Worm (Caenorhabditis elegans): ENCODE results near the gene smrc-1.

smrc-1 gene

DNA sequence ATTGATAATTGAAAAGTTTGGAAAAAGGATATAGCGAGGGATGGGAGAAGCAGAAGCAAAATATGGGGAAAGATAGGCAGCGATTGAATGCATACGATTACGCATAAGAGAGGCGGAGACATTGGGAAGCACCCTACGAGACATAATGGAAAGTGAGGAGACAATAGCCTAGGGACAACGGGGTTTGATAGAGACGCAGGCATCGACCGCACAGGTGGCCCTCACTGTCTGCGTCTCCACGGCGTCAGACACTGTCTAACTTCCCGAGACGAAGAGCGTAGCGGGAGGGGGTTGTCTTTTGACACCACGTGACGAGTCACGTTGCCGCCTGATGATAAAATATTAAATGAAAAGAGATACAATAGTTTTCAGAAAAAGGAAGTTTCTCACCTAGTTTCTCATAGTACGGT, 30.3 kb downstream of the smrc-1 start (continued):
- TF ChIP-seq unc-120 (tag; optimal IDR thresholded peaks at IDR 0.05; ENCODE audit: poor library complexity, severe bottlenecking) (peak; percentile 45), snpc-4 (tag; optimal IDR thresholded peaks at IDR 0.05) (no peak), unc-62 (GFP tag; optimal IDR thresholded peaks at IDR 0.05) (peak; percentile 17), flh-1 (GFP tag; optimal IDR thresholded peaks at IDR 0.05) (no peak), cnd-1 (tag; optimal IDR thresholded peaks at IDR 0.05) (peak; percentile 61), ceh-39 (tag; optimal IDR thresholded peaks at IDR 0.05) (no peak), lsy-2 (tag; optimal IDR thresholded peaks at IDR 0.05) (peak; percentile 37)

DNA sequence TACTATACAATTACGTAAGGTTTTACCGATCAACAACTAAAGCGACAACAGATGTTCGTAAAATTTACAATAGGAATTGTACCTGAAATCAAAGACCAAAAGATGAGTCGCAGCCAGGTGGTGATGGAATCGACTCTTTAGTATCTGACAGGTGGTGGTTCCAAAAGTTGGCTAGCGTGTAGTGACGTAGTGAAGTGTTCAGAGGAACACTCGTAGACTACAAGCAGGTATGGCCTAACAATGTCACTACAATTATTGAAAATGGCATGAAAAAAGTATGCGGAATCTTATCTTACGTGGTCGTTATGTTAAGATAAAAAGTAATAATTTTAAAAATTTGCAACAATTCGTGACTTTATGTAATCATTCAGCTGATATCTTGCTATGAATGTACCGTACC, 30.7 kb downstream of the smrc-1 start:
- TF ChIP-seq zip-8 (tag; optimal IDR thresholded peaks at IDR 0.05) (no peak), nhr-12 (tag; optimal IDR thresholded peaks at IDR 0.05) (peak; percentile 52)

DNA sequence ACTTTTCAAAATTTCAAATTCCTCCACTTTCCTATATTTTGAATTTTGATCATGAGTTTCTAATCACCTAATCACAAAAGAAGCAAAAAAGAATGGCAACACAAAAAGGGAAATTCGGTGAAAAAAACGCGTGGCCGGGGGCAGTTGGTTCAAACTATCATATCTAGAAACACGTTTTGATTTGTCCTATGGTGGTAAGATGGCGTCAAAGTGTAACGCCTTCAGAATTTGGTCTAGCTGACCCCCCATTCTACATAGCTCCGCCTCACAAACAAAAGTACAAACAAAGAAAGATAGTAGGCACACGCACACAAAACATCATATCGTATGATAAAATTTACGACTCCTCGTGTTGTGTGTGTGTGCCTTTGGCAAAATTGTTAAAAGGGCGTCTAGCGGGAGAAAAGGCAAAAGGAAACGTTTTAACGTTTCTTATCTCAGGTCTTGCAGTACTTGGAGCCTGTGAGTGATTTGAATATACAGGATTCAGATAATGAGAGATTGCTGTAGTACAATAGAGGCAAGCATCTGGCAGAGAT, 31.3 kb downstream of the smrc-1 start:
- TF ChIP-seq unc-39 (tag; optimal IDR thresholded peaks at IDR 0.05) (no peak), sem-2 (GFP tag; optimal IDR thresholded peaks at IDR 0.05) (no peak), nhr-237 (tag; optimal IDR thresholded peaks at IDR 0.05) (no peak), mab-5 (tag; optimal IDR thresholded peaks at IDR 0.05) (no peak), nhr-28 (tag; optimal IDR thresholded peaks at IDR 0.05) (no peak), lin-32 (GFP tag; optimal IDR thresholded peaks at IDR 0.05) (no peak), nhr-2 (tag; optimal IDR thresholded peaks at IDR 0.05) (no peak), blmp-1 (tag; optimal IDR thresholded peaks at IDR 0.05) (no peak), mep-1 (tag; optimal IDR thresholded peaks at IDR 0.05) (no peak)

DNA sequence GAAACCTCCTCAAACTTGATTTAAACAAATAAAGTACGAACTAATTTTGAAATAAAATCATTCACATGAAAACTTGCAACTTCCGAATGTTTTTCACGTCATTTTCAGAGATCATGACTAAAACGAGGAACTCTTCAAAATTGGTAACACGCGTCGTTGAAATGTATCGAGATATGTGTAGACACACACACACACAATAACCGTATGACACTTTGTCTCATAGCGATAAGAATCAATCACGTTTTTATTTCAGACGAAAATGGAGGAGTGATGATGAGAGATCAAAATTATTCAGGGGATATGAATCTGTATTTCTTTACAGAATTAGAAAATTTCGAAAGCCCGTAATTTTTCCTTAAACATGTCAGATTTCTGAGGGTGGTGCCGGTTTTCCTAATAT, 32.0 kb downstream of the smrc-1 start:
- TF ChIP-seq ces-1 (GFP tag; optimal IDR thresholded peaks at IDR 0.05), result no peak
- TF ChIP-seq nhr-237 (tag; optimal IDR thresholded peaks at IDR 0.05), result no peak
- TF ChIP-seq zip-8 (tag; optimal IDR thresholded peaks at IDR 0.05), result no peak
- no peak for TF ChIP-seq ceh-83 (GFP tag; optimal IDR thresholded peaks at IDR 0.05)

DNA sequence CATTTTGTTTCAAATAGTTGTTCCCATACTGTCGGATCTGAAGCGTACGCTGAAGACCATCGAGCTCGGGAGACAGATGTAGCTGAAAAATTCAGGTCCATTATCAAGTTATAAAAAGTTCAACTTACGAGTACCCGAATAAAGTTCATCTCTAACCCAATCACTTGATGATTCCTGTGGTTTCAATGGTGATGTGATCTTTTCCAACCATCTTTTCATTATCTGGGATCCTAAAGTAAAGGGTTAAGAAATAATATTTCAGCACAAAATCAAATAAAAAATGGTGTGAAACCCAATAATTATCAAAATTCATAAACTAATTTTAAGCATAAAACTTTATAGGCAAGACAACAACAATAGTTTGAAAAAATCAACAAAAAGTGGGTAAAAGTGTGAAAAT, 36.5 kb downstream of the smrc-1 start, which contains the start of gene C05D11.8:
Gene C05D11.8 (minus strand): TSS at position 101 of the 400 bp plus-strand sequence.
- TF ChIP-seq lsy-2 (tag; optimal IDR thresholded peaks at IDR 0.05), result no peak
- TF ChIP-seq flh-1 (GFP tag; optimal IDR thresholded peaks at IDR 0.05), result no peak
- TF ChIP-seq nhr-12 (tag; optimal IDR thresholded peaks at IDR 0.05), result no peak
- no peak for TF ChIP-seq elt-3 (tag; optimal IDR thresholded peaks at IDR 0.05)
- TF ChIP-seq M03D4.4 (tag; optimal IDR thresholded peaks at IDR 0.05), result no peak
- no peak for TF ChIP-seq pha-4 (tag; optimal IDR thresholded peaks at IDR 0.05)
- no peak for TF ChIP-seq mep-1 (tag; optimal IDR thresholded peaks at IDR 0.05)

DNA sequence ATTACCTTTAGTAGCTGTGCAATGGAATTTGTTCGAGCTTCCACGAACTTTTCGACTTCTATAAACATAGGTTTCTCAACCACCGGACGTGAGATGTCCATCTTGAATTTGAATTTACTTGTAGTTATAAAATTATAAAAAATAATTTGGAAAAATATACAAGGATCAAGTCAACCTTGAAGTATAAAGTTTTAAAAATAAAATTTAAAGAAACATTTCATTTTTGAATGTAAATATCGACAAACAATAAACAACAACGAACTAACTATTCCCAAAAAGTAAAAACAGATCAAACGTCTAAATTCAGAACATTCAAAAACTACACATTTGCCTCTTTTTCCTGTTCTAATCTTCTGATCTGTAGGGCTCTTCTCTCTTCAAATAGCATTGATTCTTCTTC, 40.1 kb downstream of the smrc-1 start, which contains the start of gene popl-1:
Gene popl-1 (minus strand): TSS at position 101 of the 400 bp plus-strand sequence.
- TF ChIP-seq nhr-12 (tag; optimal IDR thresholded peaks at IDR 0.05) (no peak), pha-4 (tag; optimal IDR thresholded peaks at IDR 0.05) (no peak), nhr-2 (tag; optimal IDR thresholded peaks at IDR 0.05) (no peak), lin-32 (GFP tag; optimal IDR thresholded peaks at IDR 0.05) (no peak), unc-62 (GFP tag; optimal IDR thresholded peaks at IDR 0.05) (no peak), zip-8 (tag; optimal IDR thresholded peaks at IDR 0.05) (no peak), ham-2 (GFP tag; optimal IDR thresholded peaks at IDR 0.05) (no peak), ztf-11 (tag; optimal IDR thresholded peaks at IDR 0.05) (no peak), lsy-2 (tag; optimal IDR thresholded peaks at IDR 0.05) (no peak), ceh-83 (GFP tag; optimal IDR thresholded peaks at IDR 0.05) (no peak), lin-13 (tag; optimal IDR thresholded peaks at IDR 0.05) (no peak), unc-120 (tag; optimal IDR thresholded peaks at IDR 0.05; ENCODE audit: poor library complexity, severe bottlenecking) (no peak), nhr-28 (tag; optimal IDR thresholded peaks at IDR 0.05) (no peak), nhr-237 (tag; optimal IDR thresholded peaks at IDR 0.05) (no peak), elt-3 (tag; optimal IDR thresholded peaks at IDR 0.05) (no peak), tbx-8 (GFP tag; optimal IDR thresholded peaks at IDR 0.05) (no peak)

DNA sequence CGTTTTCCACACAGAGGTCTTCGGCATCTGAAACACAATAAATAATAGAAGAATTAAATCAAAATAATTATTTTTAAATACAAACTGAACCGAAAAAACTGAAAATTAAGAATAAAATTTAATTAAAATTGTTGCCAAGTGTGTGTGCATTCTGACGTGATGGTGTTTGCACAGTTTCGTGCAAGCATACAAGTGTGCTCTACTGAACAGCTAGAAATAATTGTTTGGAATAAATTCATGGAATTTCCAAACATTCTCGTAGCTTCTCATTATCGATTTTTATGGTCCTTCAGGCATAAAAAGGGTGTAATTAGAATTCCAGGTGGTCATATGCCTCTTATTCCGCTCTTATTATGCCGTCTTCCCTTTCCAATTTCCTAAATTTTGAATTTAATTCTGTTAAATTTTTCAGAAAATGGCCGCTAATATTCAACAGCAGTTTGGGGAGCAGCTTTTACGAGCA, 41.1 kb downstream of the smrc-1 start, which contains the start of the genes mrps-17 and txdc-9:
Gene mrps-17 (minus strand): TSS at position 33 of the 463 bp plus-strand sequence.
Gene txdc-9 (plus strand): TSS at position 413 of the 463 bp plus-strand sequence.
- TF ChIP-seq ces-1 (GFP tag; optimal IDR thresholded peaks at IDR 0.05) (peak; percentile 99), pha-4 (tag; optimal IDR thresholded peaks at IDR 0.05) (peak; percentile 86), sptf-1 (tag; optimal IDR thresholded peaks at IDR 0.05) (peak; percentile 55), ceh-39 (tag; optimal IDR thresholded peaks at IDR 0.05) (no peak), M03D4.4 (tag; optimal IDR thresholded peaks at IDR 0.05) (no peak), unc-39 (tag; optimal IDR thresholded peaks at IDR 0.05) (no peak), lsy-2 (tag; optimal IDR thresholded peaks at IDR 0.05) (peak; percentile 81), sem-2 (GFP tag; optimal IDR thresholded peaks at IDR 0.05) (no peak), hlh-1 (tag; optimal IDR thresholded peaks at IDR 0.05) (peak; percentile 30), unc-120 (tag; optimal IDR thresholded peaks at IDR 0.05; ENCODE audit: poor library complexity, severe bottlenecking) (no peak), lin-13 (tag; optimal IDR thresholded peaks at IDR 0.05) (peak; percentile 48), ceh-43 (GFP tag; optimal IDR thresholded peaks at IDR 0.05) (peak; percentile 80), bed-3 (GFP tag; optimal IDR thresholded peaks at IDR 0.05) (no peak), ham-2 (GFP tag; optimal IDR thresholded peaks at IDR 0.05) (peak; percentile 70), mep-1 (tag; optimal IDR thresholded peaks at IDR 0.05) (peak; percentile 75)
